Fruit fly (Drosophila melanogaster) whole organism, wandering third instar larva: ENCODE measurements around the gene betaCOP.

Experiments
- CrebA ChIP-seq: fragments of 200-800 bp; sonication (Bioruptor generic); optimal IDR thresholded peaks from 2 replicates; lab custom pipeline; 2016; ENCODE audit warnings: missing biosample characterization, mild to moderate bottlenecking, missing genetic modification characterization, borderline replicate concordance
- HLH106 ChIP-seq: fragments of 200-800 bp; optimal IDR thresholded peaks from 3 replicates; lab custom pipeline; 2019; ENCODE audit warnings: missing biosample characterization, mild to moderate bottlenecking, missing genetic modification characterization, moderate library complexity
- Hnf4 ChIP-seq: fragments of 200-800 bp; sonication (Bioruptor generic); optimal IDR thresholded peaks from 2 replicates; lab custom pipeline; 2016; ENCODE audit warnings: missing biosample characterization, mild to moderate bottlenecking, missing genetic modification characterization
- Hr78 ChIP-seq: fragments of >200 bp; optimal IDR thresholded peaks from 2 replicates; lab custom pipeline; 2017; ENCODE audit warnings: missing biosample characterization, missing genetic modification characterization
- Hr83 ChIP-seq: fragments of 200-300 bp; sonication (Bioruptor generic); optimal IDR thresholded peaks from 2 replicates; lab custom pipeline; 2016; ENCODE audit warnings: missing biosample characterization, mild to moderate bottlenecking, missing genetic modification characterization, moderate library complexity; ENCODE audit not compliant: poor library complexity, severe bottlenecking
- Jra ChIP-seq: sonication (Bioruptor generic); optimal IDR thresholded peaks from 2 replicates; lab custom pipeline; 2016; ENCODE audit warnings: missing biosample characterization, missing genetic modification characterization
- N ChIP-seq: fragments of >200 bp; optimal IDR thresholded peaks from 2 replicates; lab custom pipeline; 2018; ENCODE audit warnings: missing biosample characterization, missing external identifiers, missing genetic modification characterization
- OdsH ChIP-seq: fragments of 200-800 bp; sonication (Bioruptor generic); optimal IDR thresholded peaks from 2 replicates; lab custom pipeline; 2016; ENCODE audit warnings: missing biosample characterization, mild to moderate bottlenecking, missing genetic modification characterization
- dl ChIP-seq, 2 experiments: fragments of 175-275, 200-275 bp in 1 of 2; fragments of 200-275 bp in 1 of 2; sonication (Bioruptor generic); optimal IDR thresholded peaks; lab custom pipeline; 2018; ENCODE audit warnings: mild to moderate bottlenecking in 2 of 2, missing biosample characterization in 2 of 2, missing genetic modification characterization in 2 of 2, moderate library complexity in 2 of 2; ENCODE audit not compliant: partially characterized antibody in 2 of 2, insufficient read depth in 1 of 2
- dsf ChIP-seq: sonication (Bioruptor generic); optimal IDR thresholded peaks from 2 replicates; lab custom pipeline; 2016; ENCODE audit warnings: missing biosample characterization, missing genetic modification characterization, borderline replicate concordance
- foxo ChIP-seq, 2 experiments: fragments of 200-800 bp; sonication (Bioruptor generic); optimal IDR thresholded peaks; 2 replicates in 1 of 2; 3 replicates in 1 of 2; lab custom pipeline; 2016 to 2017; ENCODE audit warnings: missing biosample characterization in 2 of 2, missing genetic modification characterization in 2 of 2
- h ChIP-seq: fragments of 200-800 bp; sonication (Bioruptor generic); optimal IDR thresholded peaks from 3 replicates; lab custom pipeline; 2016; ENCODE audit warnings: missing biosample characterization, mild to moderate bottlenecking, missing genetic modification characterization
- tai ChIP-seq: sonication (Bioruptor generic); optimal IDR thresholded peaks from 2 replicates; lab custom pipeline; 2016; ENCODE audit warnings: missing biosample characterization, missing genetic modification characterization
- usp ChIP-seq: fragments of >200 bp; optimal IDR thresholded peaks from 2 replicates; lab custom pipeline; 2017; ENCODE audit warnings: missing biosample characterization, missing genetic modification characterization

dm6 chrX:18350609-18351008 lies 34.4 kb downstream of the betaCOP start:
- TF ChIP-seq CrebA (no peak), h (no peak), foxo (GFP tag; optimal IDR thresholded peaks at IDR 0.05; lab: Kevin White, UChicago) (no peak), OdsH (GFP tag; lab: Kevin White, UChicago) (no peak), usp (no peak), tai (no peak), Hr78 (GFP tag; lab: Kevin White, UChicago) (no peak), Jra (GFP tag; lab: Kevin White, UChicago) (no peak), Hnf4 (GFP tag; lab: Kevin White, UChicago) (no peak), N (GFP tag; lab: Kevin White, UChicago) (no peak), dsf (GFP tag; lab: Kevin White, UChicago) (no peak), dl (GFP tag; optimal IDR thresholded peaks at IDR 0.05; lab: Kevin White, UChicago; ENCODE audit: insufficient read depth in 1 of 2, partially characterized antibody in 2 of 2) (no peak), Hr83 (GFP tag; lab: Kevin White, UChicago) (no peak), HLH106 (no peak)
